Fruit fly (Drosophila melanogaster) whole organism: ENCODE measurements around the gene witty.

Source experiments
- CG8478 ChIP-seq: fragments of >200 bp; optimal IDR thresholded peaks from 2 replicates; lab custom pipeline; 2018; ENCODE audit warnings: inconsistent platforms
- pan ChIP-seq: fragments of >200 bp; optimal IDR thresholded peaks from 2 replicates; lab custom pipeline; 2017
- psq ChIP-seq: fragments of >200 bp; optimal IDR thresholded peaks from 2 replicates; lab custom pipeline; 2017
- usp ChIP-seq: fragments of >200 bp; optimal IDR thresholded peaks from 2 replicates; lab custom pipeline; 2017; ENCODE audit warnings: missing biosample characterization, missing genetic modification characterization, mixed read lengths

DNA sequence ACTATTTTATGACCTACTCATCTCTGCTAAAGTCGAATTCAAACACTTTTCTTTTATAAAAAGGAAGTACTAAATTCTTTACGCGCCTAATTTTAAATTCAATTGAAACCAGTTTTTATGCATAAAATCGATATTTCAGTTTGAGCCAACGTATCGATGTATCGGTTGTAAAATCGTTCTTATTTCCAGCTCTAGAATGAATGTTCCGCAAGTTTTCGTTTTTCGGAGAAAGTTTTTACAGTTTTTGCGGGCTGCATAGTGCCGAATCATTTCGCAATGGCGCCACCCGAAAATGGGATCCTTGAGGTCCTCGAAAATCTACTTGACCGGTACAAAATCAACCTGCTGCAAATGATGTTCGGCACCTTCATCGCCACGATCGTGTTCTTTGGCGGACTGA, 32.7 kb upstream of the witty start, which contains the start of gene CG7840:
- TF ChIP-seq CG8478 (lab: Kevin White, UChicago), result no peak
- no peak for TF ChIP-seq psq (lab: Kevin White, UChicago)
- no peak for TF ChIP-seq pan (lab: Kevin White, UChicago)
- TF ChIP-seq usp (GFP tag; lab: Kevin White, UChicago), result no peak
